Worm (Caenorhabditis elegans) whole organism, mixed stage, embryonic: Measurements from ENCODE around the gene nlp-30.

Source experiments
- ceh-83 ChIP-seq: fragments of 200-800 bp; sonication (Bioruptor generic); optimal IDR thresholded peaks from 2 replicates; lab custom pipeline; 2018; ENCODE audit warnings: mild to moderate bottlenecking, missing genetic modification characterization, missing compliant biosample characterization
- cnd-1 ChIP-seq: fragments of 200-800 bp; sonication (Bioruptor generic); optimal IDR thresholded peaks from 2 replicates; lab custom pipeline; 2018; ENCODE audit warnings: mild to moderate bottlenecking, missing genetic modification characterization, missing compliant biosample characterization

DNA sequence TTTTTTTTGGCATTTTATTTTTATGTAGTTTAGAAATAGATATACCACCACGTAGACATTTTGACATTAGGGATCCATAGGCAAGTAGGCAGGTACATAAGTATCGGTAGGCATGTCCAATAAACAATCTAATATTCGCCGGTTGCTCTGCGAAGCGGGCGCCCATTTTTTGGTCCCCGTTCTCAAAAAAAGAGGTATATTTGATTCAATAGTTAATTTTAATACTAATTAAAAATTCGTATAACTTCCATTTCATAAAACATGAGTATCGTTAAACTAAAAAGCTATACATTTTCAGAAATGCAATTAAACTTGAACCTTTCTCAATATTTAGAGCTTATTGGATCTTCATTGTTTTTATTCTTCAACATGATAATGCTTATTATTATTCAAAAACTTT lies 4.8 kb upstream of the nlp-30 start, which contains the start of gene str-83:
- TF ChIP-seq ceh-83 = no peak
- TF ChIP-seq cnd-1 = no peak
